Worm (Caenorhabditis elegans) whole organism, mixed stage, embryonic: Measurements from ENCODE around the gene F55C5.10.

ENCODE experiments used
- bed-3 ChIP-seq: fragments of 200-800 bp; sonication (Bioruptor generic); optimal IDR thresholded peaks from 3 replicates; lab custom pipeline; 2018; ENCODE audit warnings: mild to moderate bottlenecking, missing genetic modification characterization, moderate library complexity, missing compliant biosample characterization
- ceh-39 ChIP-seq: fragments of 150-350 bp; optimal IDR thresholded peaks from 2 replicates; lab custom pipeline; 2014; ENCODE audit warnings: missing biosample characterization, missing genetic modification characterization
- ceh-83 ChIP-seq: fragments of 200-800 bp; sonication (Bioruptor generic); optimal IDR thresholded peaks from 2 replicates; lab custom pipeline; 2018; ENCODE audit warnings: mild to moderate bottlenecking, missing genetic modification characterization, missing compliant biosample characterization
- ces-1 ChIP-seq: fragments of 150-350 bp; optimal IDR thresholded peaks from 2 replicates; lab custom pipeline; 2014; ENCODE audit warnings: missing biosample characterization, missing genetic modification reagents, missing genetic modification characterization
- cnd-1 ChIP-seq: fragments of 200-800 bp; sonication (Bioruptor generic); optimal IDR thresholded peaks from 2 replicates; lab custom pipeline; 2018; ENCODE audit warnings: mild to moderate bottlenecking, missing genetic modification characterization, missing compliant biosample characterization
- elt-3 ChIP-seq: fragments of 150-350 bp; optimal IDR thresholded peaks from 2 replicates; lab custom pipeline; 2014; ENCODE audit warnings: missing biosample characterization, missing genetic modification characterization
- flh-1 ChIP-seq: fragments of 200-800 bp; sonication (Bioruptor generic); optimal IDR thresholded peaks from 2 replicates; lab custom pipeline; 2018; ENCODE audit warnings: mild to moderate bottlenecking, missing genetic modification characterization, moderate library complexity, missing compliant biosample characterization
- hlh-1 ChIP-seq: fragments of 150-350 bp; optimal IDR thresholded peaks from 2 replicates; lab custom pipeline; 2014; ENCODE audit warnings: missing biosample characterization, missing genetic modification reagents, missing genetic modification characterization
- lin-13 ChIP-seq: fragments of 150-350 bp; optimal IDR thresholded peaks from 2 replicates; lab custom pipeline; 2014; ENCODE audit warnings: missing biosample characterization, missing genetic modification characterization
- lin-32 ChIP-seq: fragments of 200-800 bp; sonication (Bioruptor generic); optimal IDR thresholded peaks from 2 replicates; lab custom pipeline; 2018; ENCODE audit warnings: mild to moderate bottlenecking, missing genetic modification characterization, missing compliant biosample characterization
- lsy-2 ChIP-seq: fragments of 150-350 bp; optimal IDR thresholded peaks from 2 replicates; lab custom pipeline; 2014; ENCODE audit warnings: missing biosample characterization, missing genetic modification characterization
- mab-5 ChIP-seq: fragments of 150-350 bp; optimal IDR thresholded peaks from 2 replicates; lab custom pipeline; 2014; ENCODE audit warnings: missing biosample characterization, missing genetic modification characterization
- mls-2 ChIP-seq: sonication (generic microtip); optimal IDR thresholded peaks from 2 replicates; lab custom pipeline; 2016; ENCODE audit warnings: mild to moderate bottlenecking, missing genetic modification characterization, moderate library complexity, missing compliant biosample characterization
- nhr-2 ChIP-seq: fragments of 150-350 bp; optimal IDR thresholded peaks from 2 replicates; lab custom pipeline; 2014; ENCODE audit warnings: missing biosample characterization, missing genetic modification characterization
- nhr-28 ChIP-seq: fragments of 150-350 bp; optimal IDR thresholded peaks from 2 replicates; lab custom pipeline; 2014; ENCODE audit warnings: missing biosample characterization, missing genetic modification characterization
- nhr-76 ChIP-seq: sonication (generic microtip); optimal IDR thresholded peaks from 2 replicates; lab custom pipeline; 2017; ENCODE audit warnings: missing biosample characterization, missing genetic modification characterization
- pha-4 ChIP-seq: fragments of 150-350 bp; optimal IDR thresholded peaks from 2 replicates; lab custom pipeline; 2018; ENCODE audit warnings: missing biosample characterization, missing genetic modification reagents, missing genetic modification characterization
- snpc-4 ChIP-seq: fragments of 150-350 bp; optimal IDR thresholded peaks from 2 replicates; lab custom pipeline; 2014; ENCODE audit warnings: missing biosample characterization, missing genetic modification characterization
- sptf-1 ChIP-seq: sonication (generic microtip); optimal IDR thresholded peaks from 2 replicates; lab custom pipeline; 2017; ENCODE audit warnings: mild to moderate bottlenecking, missing genetic modification characterization, moderate library complexity, missing compliant biosample characterization
- tbx-8 ChIP-seq: fragments of 200-800 bp; sonication (Bioruptor generic); optimal IDR thresholded peaks from 2 replicates; lab custom pipeline; 2018; ENCODE audit warnings: mild to moderate bottlenecking, missing genetic modification characterization, moderate library complexity, missing compliant biosample characterization
- unc-120 ChIP-seq: sonication (generic microtip); optimal IDR thresholded peaks from 2 replicates; lab custom pipeline; 2017; ENCODE audit warnings: missing genetic modification characterization, missing compliant biosample characterization; ENCODE audit not compliant: poor library complexity, severe bottlenecking
- unc-39 ChIP-seq: fragments of 150-350 bp; optimal IDR thresholded peaks from 2 replicates; lab custom pipeline; 2014; ENCODE audit warnings: missing biosample characterization, missing genetic modification characterization
- unc-62 ChIP-seq: fragments of 150-350 bp; optimal IDR thresholded peaks from 2 replicates; lab custom pipeline; 2014; ENCODE audit warnings: missing biosample characterization, missing genetic modification reagents, missing genetic modification characterization
- zip-8 ChIP-seq: fragments of 150-350 bp; optimal IDR thresholded peaks from 2 replicates; lab custom pipeline; 2014; ENCODE audit warnings: missing biosample characterization, missing genetic modification characterization
- ztf-11 ChIP-seq: fragments of 150-350 bp; optimal IDR thresholded peaks from 2 replicates; lab custom pipeline; 2014; ENCODE audit warnings: missing biosample characterization, missing genetic modification characterization

F55C5.10 gene

DNA sequence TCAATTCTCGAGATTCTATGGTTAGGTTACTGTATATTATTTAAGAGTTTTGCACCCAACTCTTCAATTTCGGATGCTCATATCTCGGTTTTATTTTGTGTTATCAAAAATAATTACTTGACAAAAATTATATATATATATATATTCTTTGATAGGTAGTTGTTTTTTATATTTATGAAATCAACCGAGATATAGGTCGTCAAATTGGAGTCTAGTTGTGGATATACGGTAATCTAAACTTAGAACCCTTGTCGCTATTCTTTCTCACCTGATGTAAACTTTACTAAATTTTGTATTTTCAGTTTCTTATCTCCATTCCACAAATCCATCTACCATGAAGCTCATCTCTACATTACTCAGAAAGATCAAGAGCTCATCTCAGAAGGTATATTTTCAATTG lies at the start of gene F55C5.10:
TSS of gene F55C5.10 (plus strand) at position 301 of the 400 bp plus-strand sequence.
- TF ChIP-seq ces-1 (GFP tag; lab: Kevin White, UChicago) (no peak), ztf-11 (tag; lab: Kevin White, UChicago) (no peak), lin-32 (GFP tag; lab: Kevin White, UChicago) (no peak), zip-8 (tag; lab: Kevin White, UChicago) (no peak), sptf-1 (tag; lab: Kevin White, UChicago) (no peak), mls-2 (tag; lab: Kevin White, UChicago) (no peak), nhr-2 (tag; lab: Kevin White, UChicago) (no peak), nhr-28 (tag; lab: Kevin White, UChicago) (no peak), pha-4 (tag; lab: Kevin White, UChicago) (no peak), tbx-8 (GFP tag; lab: Kevin White, UChicago) (no peak), unc-120 (no peak), unc-62 (GFP tag; lab: Kevin White, UChicago) (no peak), lin-13 (tag; lab: Kevin White, UChicago) (no peak)

DNA sequence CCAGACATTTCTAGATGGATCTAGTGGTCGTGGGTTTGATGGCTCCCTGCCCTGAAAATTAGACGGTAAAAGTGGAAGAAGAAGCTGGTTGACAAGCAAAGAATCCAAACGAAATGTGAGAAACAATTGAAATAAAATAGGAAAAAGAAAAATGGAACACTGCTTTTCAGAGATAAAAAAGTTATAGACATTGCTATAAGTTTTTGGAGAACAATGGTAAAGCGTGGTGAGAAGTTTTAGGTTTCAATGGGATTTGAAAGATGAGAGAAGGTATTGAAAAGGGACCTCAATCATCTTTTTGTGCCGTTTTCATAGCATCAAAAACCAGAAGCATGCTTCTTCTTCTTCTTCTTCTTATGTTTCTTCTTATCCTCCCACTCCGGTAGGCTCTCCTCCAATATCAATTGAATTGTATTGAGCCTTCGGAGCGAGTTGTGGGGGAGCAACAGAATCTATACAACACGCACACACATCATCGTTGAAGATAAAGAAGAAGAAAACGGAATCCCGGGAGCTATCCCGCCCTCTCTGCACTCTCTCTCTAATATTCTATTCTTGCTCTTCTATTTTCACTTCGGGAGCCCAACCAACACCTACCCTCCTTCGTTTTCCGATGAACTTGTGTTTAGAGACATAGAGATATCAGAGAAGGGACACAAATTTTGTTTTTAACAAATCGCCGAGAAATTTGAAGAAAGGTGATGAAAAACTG lies 48.8 kb upstream of the F55C5.10 start, which contains the start of gene myo-3:
TSS of gene myo-3 (minus strand) at position 51 of the 712 bp plus-strand sequence.
- TF ChIP-seq sptf-1 (tag; lab: Kevin White, UChicago) (no peak), unc-120 (peak; percentile 79), hlh-1 (tag; lab: Kevin White, UChicago) (peak; percentile 67)
- TF ChIP-seq, all 35 proteins: peak for 2

DNA sequence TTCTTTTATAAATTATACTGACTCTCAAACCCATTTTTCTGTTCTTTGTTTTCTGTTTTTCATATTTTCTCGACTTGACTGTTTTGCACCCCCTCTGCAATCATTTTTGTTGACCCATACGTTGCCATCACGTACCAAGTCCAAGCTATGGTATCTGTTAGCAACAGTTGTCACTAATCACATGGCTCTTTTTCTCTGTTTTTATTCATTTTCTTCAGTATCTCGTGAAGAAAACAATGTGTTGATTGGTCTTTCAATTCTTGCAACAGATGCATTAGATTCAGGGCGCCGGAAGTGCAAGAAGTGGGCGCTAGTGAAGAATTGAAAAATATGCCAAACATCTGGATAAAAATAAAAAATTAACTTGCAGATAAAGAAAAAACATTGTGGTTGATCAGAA lies 47.8 kb upstream of the F55C5.10 start:
- TF ChIP-seq lin-32 (GFP tag; lab: Kevin White, UChicago) (no peak), flh-1 (GFP tag; lab: Kevin White, UChicago) (no peak), zip-8 (tag; lab: Kevin White, UChicago) (no peak), snpc-4 (no peak), ceh-39 (no peak), unc-120 (peak; percentile 35), sptf-1 (tag; lab: Kevin White, UChicago) (no peak), hlh-1 (tag; lab: Kevin White, UChicago) (peak; percentile 81), cnd-1 (tag; lab: Kevin White, UChicago) (no peak), unc-39 (tag; lab: Kevin White, UChicago) (no peak), tbx-8 (GFP tag; lab: Kevin White, UChicago) (no peak), nhr-76 (no peak), mab-5 (tag; lab: Kevin White, UChicago) (no peak), elt-3 (tag; lab: Kevin White, UChicago) (no peak)

DNA sequence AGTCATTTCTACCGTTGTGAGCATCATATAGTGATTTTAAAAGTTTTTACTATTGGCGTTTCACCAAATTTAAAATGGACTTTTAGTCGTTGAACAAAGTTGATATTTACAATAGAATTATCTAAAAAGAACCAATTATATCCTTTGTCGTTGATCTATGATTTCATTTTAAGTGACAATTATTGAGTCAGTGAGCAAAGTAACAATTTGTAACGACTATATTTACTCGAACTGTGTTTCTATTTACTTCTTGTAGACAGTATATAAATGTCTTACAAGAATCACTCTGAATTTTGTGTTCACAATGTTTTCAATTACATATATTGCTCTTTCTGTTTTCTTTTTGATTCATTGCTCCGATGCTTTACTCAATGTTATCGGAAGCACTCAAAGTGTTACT lies 42.2 kb upstream of the F55C5.10 start, which contains the start of gene ttr-22:
TSS of gene ttr-22 (plus strand) at position 301 of the 400 bp plus-strand sequence.
- no peak for TF ChIP-seq ces-1 (GFP tag; lab: Kevin White, UChicago)
- TF ChIP-seq ceh-39, result no peak
- TF ChIP-seq flh-1 (GFP tag; lab: Kevin White, UChicago), result no peak
- no peak for TF ChIP-seq nhr-2 (tag; lab: Kevin White, UChicago)
- no peak for TF ChIP-seq hlh-1 (tag; lab: Kevin White, UChicago)
- TF ChIP-seq ceh-83 (GFP tag; lab: Kevin White, UChicago), result no peak
- TF ChIP-seq, all 35 proteins: peak for 0

DNA sequence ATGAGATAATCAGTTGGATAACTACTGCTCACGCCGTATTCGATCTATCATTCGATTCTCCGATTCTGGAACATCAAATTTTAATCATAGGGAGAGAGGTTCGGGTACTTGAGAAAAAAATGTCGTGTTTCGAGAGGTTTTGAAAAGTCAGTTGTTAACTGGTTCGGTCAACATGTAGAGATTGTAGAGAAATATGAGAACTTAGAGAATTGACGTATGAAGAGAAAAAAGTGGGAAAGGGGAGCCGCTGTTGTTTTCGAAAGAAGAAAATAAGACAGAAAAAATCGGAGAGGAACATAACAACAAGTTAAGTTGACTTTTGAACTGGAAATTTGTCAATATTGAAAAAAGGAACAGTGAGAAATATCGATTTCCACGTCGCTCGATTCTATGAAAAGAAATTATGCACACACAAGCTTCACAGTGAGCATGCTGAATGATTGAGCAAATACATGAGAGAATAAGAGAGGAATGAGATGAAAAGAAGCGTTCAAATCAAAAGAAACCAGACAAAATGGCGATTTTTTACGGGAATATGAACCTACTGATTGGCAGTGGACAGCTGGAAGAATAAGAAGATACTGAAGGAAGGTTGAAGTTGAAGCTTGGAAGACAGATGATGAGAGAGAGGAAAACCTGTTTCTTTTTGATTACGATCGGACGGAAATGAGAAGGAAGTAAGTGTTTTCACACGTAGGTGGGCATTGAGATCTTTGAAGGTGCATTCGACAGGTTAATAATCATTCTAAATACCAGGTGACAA lies 38.1 kb upstream of the F55C5.10 start, which contains the start of the genes T04H1.13, slfl-5 and rad-50:
TSS of gene T04H1.13 (minus strand) at position 51 of the 763 bp plus-strand sequence.
TSS of gene slfl-5 (minus strand) at position 65 of the 763 bp plus-strand sequence.
TSS of gene rad-50 (plus strand) at position 667 of the 763 bp plus-strand sequence.
- no peak for TF ChIP-seq nhr-76
- TF ChIP-seq bed-3, result no peak
- no peak for TF ChIP-seq hlh-1 (tag; lab: Kevin White, UChicago)
- no peak for TF ChIP-seq flh-1 (GFP tag; lab: Kevin White, UChicago)

DNA sequence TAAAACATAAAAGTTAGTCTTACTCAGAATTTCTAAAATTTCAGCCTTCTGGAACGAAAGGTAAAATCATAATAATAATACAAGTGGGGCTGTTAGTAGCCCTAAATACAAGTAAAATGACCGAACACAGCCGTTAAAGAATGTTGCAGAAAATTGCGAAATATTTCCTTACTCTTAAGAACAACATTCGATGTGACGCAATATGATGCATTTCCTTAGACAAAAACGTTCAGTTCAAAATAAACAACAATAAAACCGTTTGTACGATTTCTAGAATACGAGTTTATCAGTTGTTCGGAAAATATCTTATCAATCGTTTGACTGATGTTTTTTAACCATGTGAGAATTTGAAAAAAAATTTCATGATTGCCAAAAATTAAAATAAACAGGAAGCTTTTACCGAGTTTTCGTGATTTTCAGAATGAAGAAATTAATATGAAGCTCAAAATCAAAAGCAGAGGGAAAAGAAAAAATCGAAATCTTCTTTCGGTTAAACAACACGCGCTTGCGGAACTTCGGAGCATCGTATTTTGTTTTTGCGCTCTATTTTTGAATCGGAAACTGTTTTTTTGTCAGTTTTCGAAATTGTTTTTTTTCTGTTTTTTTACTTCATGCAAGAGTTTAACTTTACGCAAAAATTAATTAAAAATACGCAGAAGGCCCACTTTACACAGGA lies 37.4 kb upstream of the F55C5.10 start:
- TF ChIP-seq zip-8 (tag; lab: Kevin White, UChicago), result peak; percentile 56
- no peak for TF ChIP-seq unc-39 (tag; lab: Kevin White, UChicago)
- TF ChIP-seq lsy-2 (tag; lab: Kevin White, UChicago), result no peak
- no peak for TF ChIP-seq ztf-11 (tag; lab: Kevin White, UChicago)
